Fruit fly (Drosophila melanogaster) whole organism: Measurements from ENCODE around the gene rdgA.

Source experiments
- CG8478 ChIP-seq: fragments of >200 bp; optimal IDR thresholded peaks from 2 replicates; lab custom pipeline; 2018; ENCODE audit warnings: inconsistent platforms
- Dll ChIP-seq: fragments of >200 bp; optimal IDR thresholded peaks from 2 replicates; lab custom pipeline; 2017
- EcR ChIP-seq, 2 experiments: fragments of >200 bp; optimal IDR thresholded peaks; 2 replicates each; lab custom pipeline; 2017; ENCODE audit warnings: missing biosample characterization in 2 of 2, missing genetic modification characterization in 2 of 2, missing genetic modification reagents in 2 of 2
- psq ChIP-seq: fragments of >200 bp; optimal IDR thresholded peaks from 2 replicates; lab custom pipeline; 2017

dm6 chrX:8895413-8895812 is 11.5 kb upstream of the rdgA start:
- TF ChIP-seq Dll (no peak), CG8478 (lab: Kevin White, UChicago) (no peak), EcR (GFP tag; optimal IDR thresholded peaks at IDR 0.05; lab: Kevin White, UChicago) (no peak), psq (lab: Kevin White, UChicago) (no peak)
